Worm (Caenorhabditis elegans) whole organism, young adult: ENCODE results near the gene Y50D4C.6.

Experiments used
- C06A6.2 ChIP-seq: fragments of 200-800 bp; sonication (Bioruptor generic); conservative IDR thresholded peaks from 2 replicates; pipeline ENCODE4 v1.3.6; 2022; ENCODE audit warnings: missing genetic modification characterization, missing compliant biosample characterization
- C17E4.6 ChIP-seq: fragments of 200-800 bp; sonication (Bioruptor generic); IDR thresholded peaks from 2 replicates; pipeline ENCODE4 v1.3.6; 2022; ENCODE audit warnings: missing genetic modification reagents, missing genetic modification characterization, missing compliant biosample characterization
- F22D6.2 ChIP-seq: sonication (generic microtip); optimal IDR thresholded peaks from 2 replicates; lab custom pipeline; 2016; ENCODE audit warnings: mild to moderate bottlenecking, missing genetic modification characterization, missing compliant biosample characterization
- F37B4.10 ChIP-seq: fragments of 200-800 bp; sonication (Bioruptor generic); IDR thresholded peaks from 2 replicates; pipeline ENCODE4 v1.3.6; 2022; ENCODE audit warnings: missing genetic modification characterization, missing compliant biosample characterization
- F55B11.4 ChIP-seq: sonication (generic microtip); optimal IDR thresholded peaks from 2 replicates; lab custom pipeline; 2016; ENCODE audit warnings: missing compliant biosample characterization, missing genetic modification characterization, borderline replicate concordance; ENCODE audit not compliant: insufficient read depth
- K12H6.12 ChIP-seq: fragments of 200-800 bp; sonication (Bioruptor generic); optimal IDR thresholded peaks from 2 replicates; lab custom pipeline; 2018; ENCODE audit warnings: mild to moderate bottlenecking, missing genetic modification characterization, missing compliant biosample characterization
- Y53F4B.3 ChIP-seq: fragments of 200-800 bp; sonication (Bioruptor generic); IDR thresholded peaks from 2 replicates; pipeline ENCODE4 v1.3.6; 2022; ENCODE audit warnings: missing genetic modification reagents, missing genetic modification characterization, missing compliant biosample characterization
- Y95B8A.8 ChIP-seq: fragments of 200-800 bp; sonication (Bioruptor generic); IDR thresholded peaks from 2 replicates; pipeline ENCODE4 v1.3.6; 2022; ENCODE audit warnings: missing genetic modification reagents, missing genetic modification characterization, missing compliant biosample characterization
- aptf-2 ChIP-seq: fragments of 200-800 bp; sonication (Bioruptor generic); conservative IDR thresholded peaks from 2 replicates; pipeline ENCODE4 v1.3.6; 2022; ENCODE audit warnings: missing genetic modification reagents, missing genetic modification characterization, missing compliant biosample characterization
- attf-5 ChIP-seq: fragments of 200-800 bp; sonication (Bioruptor generic); optimal IDR thresholded peaks from 2 replicates; lab custom pipeline; 2018; ENCODE audit warnings: mild to moderate bottlenecking, missing genetic modification characterization, missing compliant biosample characterization
- bed-2 ChIP-seq: fragments of 200-800 bp; sonication (Bioruptor generic); IDR thresholded peaks from 2 replicates; pipeline ENCODE4 v1.3.6; 2022; ENCODE audit warnings: missing genetic modification reagents, missing genetic modification characterization, missing compliant biosample characterization
- cebp-1 ChIP-seq, 2 experiments: fragments of 200-800 bp in 1 of 2; sonication (Bioruptor generic) in 1 of 2; sonication (generic microtip) in 1 of 2; IDR thresholded peaks in 1 of 2; optimal IDR thresholded peaks in 1 of 2; 2 replicates each; pipeline versions ENCODE4 v1.3.6 to Lab custom; 2017 to 2022; ENCODE audit warnings: missing compliant biosample characterization in 2 of 2, missing genetic modification characterization in 2 of 2, mild to moderate bottlenecking in 1 of 2, missing genetic modification reagents in 1 of 2, moderate library complexity in 1 of 2
- cebp-2 ChIP-seq: fragments of 200-800 bp; sonication (Bioruptor generic); IDR thresholded peaks from 2 replicates; pipeline ENCODE4 v1.3.6; 2022; ENCODE audit warnings: missing genetic modification characterization, missing compliant biosample characterization
- ceh-27 ChIP-seq: fragments of 200-800 bp; sonication (Bioruptor generic); optimal IDR thresholded peaks from 2 replicates; lab custom pipeline; 2018; ENCODE audit warnings: mild to moderate bottlenecking, missing genetic modification characterization, moderate library complexity, missing compliant biosample characterization
- ceh-58 ChIP-seq: fragments of 200-800 bp; sonication (Bioruptor generic); IDR thresholded peaks from 2 replicates; pipeline ENCODE4 v1.3.6; 2022; ENCODE audit warnings: missing genetic modification characterization, missing compliant biosample characterization
- ceh-79 ChIP-seq: sonication (generic microtip); optimal IDR thresholded peaks from 2 replicates; lab custom pipeline; 2017; ENCODE audit warnings: mild to moderate bottlenecking, missing genetic modification characterization, missing compliant biosample characterization
- die-1 ChIP-seq: sonication (generic microtip); optimal IDR thresholded peaks from 2 replicates; lab custom pipeline; 2016; ENCODE audit warnings: missing genotype, mild to moderate bottlenecking, missing genetic modification characterization, missing compliant biosample characterization
- egl-18 ChIP-seq: fragments of 200-800 bp; sonication (Bioruptor generic); IDR thresholded peaks from 2 replicates; pipeline ENCODE4 v1.3.6; 2022; ENCODE audit warnings: missing genetic modification reagents, missing genetic modification characterization, missing compliant biosample characterization
- hlh-26 ChIP-seq: fragments of 200-800 bp; sonication (Bioruptor generic); conservative IDR thresholded peaks from 2 replicates; pipeline ENCODE4 v1.3.6; 2022; ENCODE audit warnings: missing genetic modification reagents, missing genetic modification characterization, missing compliant biosample characterization
- hmg-1.2 ChIP-seq: fragments of 200-800 bp; sonication (Bioruptor generic); IDR thresholded peaks from 2 replicates; pipeline ENCODE4 v1.3.6; 2022; ENCODE audit warnings: missing genetic modification reagents, missing genetic modification characterization, missing compliant biosample characterization
- hmg-20 ChIP-seq: fragments of 200-800 bp; sonication (Bioruptor generic); IDR thresholded peaks from 2 replicates; pipeline ENCODE4 v1.3.6; 2022; ENCODE audit warnings: missing genetic modification reagents, missing genetic modification characterization, missing compliant biosample characterization
- hrde-1 ChIP-seq: sonication (generic microtip); optimal IDR thresholded peaks from 2 replicates; lab custom pipeline; 2016; ENCODE audit warnings: missing genetic modification characterization, mild to moderate bottlenecking, missing compliant biosample characterization, moderate library complexity, missing genotype, missing genetic modification reagents, borderline replicate concordance
- lin-54 ChIP-seq: fragments of 200-800 bp; sonication (Bioruptor generic); optimal IDR thresholded peaks from 2 replicates; lab custom pipeline; 2018; ENCODE audit warnings: mild to moderate bottlenecking, missing genetic modification characterization, missing compliant biosample characterization
- lsy-27 ChIP-seq: sonication (generic microtip); optimal IDR thresholded peaks from 2 replicates; lab custom pipeline; 2017; ENCODE audit warnings: missing genetic modification characterization, mild to moderate bottlenecking, missing compliant biosample characterization, antibody characterized with exemption, missing genotype, borderline replicate concordance; ENCODE audit not compliant: insufficient read depth
- madf-3 ChIP-seq: fragments of 200-800 bp; sonication (Bioruptor generic); IDR thresholded peaks from 2 replicates; pipeline ENCODE4 v1.3.6; 2022; ENCODE audit warnings: missing genetic modification reagents, missing genetic modification characterization, missing compliant biosample characterization
- mcd-1 ChIP-seq: fragments of 200-800 bp; sonication (Bioruptor generic); IDR thresholded peaks from 2 replicates; pipeline ENCODE4 v1.3.6; 2022; ENCODE audit warnings: missing genetic modification reagents, missing genetic modification characterization, missing compliant biosample characterization
- nhr-80 ChIP-seq: sonication (generic microtip); optimal IDR thresholded peaks from 2 replicates; lab custom pipeline; 2016; ENCODE audit warnings: missing genetic modification characterization, missing compliant biosample characterization
- rcor-1 ChIP-seq: fragments of 200-800 bp; sonication (Bioruptor generic); IDR thresholded peaks from 2 replicates; pipeline ENCODE4 v1.3.6; 2022; ENCODE audit warnings: missing genetic modification reagents, missing genetic modification characterization, missing compliant biosample characterization
- somi-1 ChIP-seq: fragments of 200-800 bp; sonication (Bioruptor generic); optimal IDR thresholded peaks from 2 replicates; lab custom pipeline; 2018; ENCODE audit warnings: mild to moderate bottlenecking, missing genetic modification characterization, missing compliant biosample characterization
- tbp1 ChIP-seq: fragments of 200-800 bp; sonication (Bioruptor generic); optimal IDR thresholded peaks from 2 replicates; lab custom pipeline; 2018; ENCODE audit warnings: mild to moderate bottlenecking, missing genetic modification characterization, missing compliant biosample characterization
- tlf-1 ChIP-seq: fragments of 200-800 bp; sonication (Bioruptor generic); optimal IDR thresholded peaks from 2 replicates; lab custom pipeline; 2018; ENCODE audit warnings: mild to moderate bottlenecking, missing genetic modification characterization, missing compliant biosample characterization
- unc-62 ChIP-seq: fragments of 150-350 bp; optimal IDR thresholded peaks from 2 replicates; lab custom pipeline; 2014; ENCODE audit warnings: missing biosample characterization, missing genetic modification reagents, missing genetic modification characterization
- ztf-25 ChIP-seq: fragments of 200-800 bp; sonication (Bioruptor generic); IDR thresholded peaks from 2 replicates; pipeline ENCODE4 v1.3.6; 2022; ENCODE audit warnings: missing genetic modification reagents, missing genetic modification characterization, missing compliant biosample characterization
- ztf-26 ChIP-seq: sonication (generic microtip); optimal IDR thresholded peaks from 2 replicates; lab custom pipeline; 2017; ENCODE audit warnings: missing genetic modification characterization, missing compliant biosample characterization
- ztf-3 ChIP-seq: fragments of 200-800 bp; sonication (Bioruptor generic); optimal IDR thresholded peaks from 2 replicates; lab custom pipeline; 2018; ENCODE audit warnings: mild to moderate bottlenecking, missing genetic modification characterization, missing compliant biosample characterization

Y50D4C.6 gene

ce11 chrV:903460-903859, 46.2 kb downstream of the Y50D4C.6 start, which contains the start of gene fmo-5:
Gene fmo-5 (minus strand): TSS chrV:903665.
- peak; percentile 8 for TF ChIP-seq attf-5 (GFP tag; lab: Kevin White, UChicago)
- TF ChIP-seq somi-1 = no peak
- no peak for TF ChIP-seq aptf-2
- no peak for TF ChIP-seq cebp-2 (GFP tag; lab: Robert Waterston, UW)
- 0 out of 2 replicates have a peak, but pooled peaks have one; percentile 28 for TF ChIP-seq C06A6.2 (GFP tag; lab: Robert Waterston, UW)
- no peak for TF ChIP-seq hmg-20 (GFP tag; lab: Robert Waterston, UW)
- TF ChIP-seq Y53F4B.3 (GFP tag; lab: Robert Waterston, UW) = no peak
- 0 out of 2 replicates have a peak, but pooled peaks have one; percentile 14 for TF ChIP-seq madf-3
- TF ChIP-seq unc-62 (GFP tag; lab: Kevin White, UChicago) = no peak
- no peak for TF ChIP-seq ceh-79 (tag; lab: Kevin White, UChicago)
- TF ChIP-seq nhr-80 (tag; lab: Kevin White, UChicago) = peak; percentile 15
- no peak for TF ChIP-seq lin-54 (GFP tag; lab: Kevin White, UChicago)
- TF ChIP-seq C17E4.6 = no peak
- peak; percentile 31 for TF ChIP-seq ztf-26 (tag; lab: Kevin White, UChicago)
- peak; percentile 80 for TF ChIP-seq hmg-1.2 (GFP tag; lab: Robert Waterston, UW)
- TF ChIP-seq lsy-27 = no peak
- no peak for TF ChIP-seq cebp-1 (GFP tag; IDR thresholded peaks at IDR 0.05; lab: Robert Waterston, UW)
- TF ChIP-seq cebp-1 (tag; optimal IDR thresholded peaks at IDR 0.05; lab: Kevin White, UChicago) = peak; percentile 37
- no peak for TF ChIP-seq F55B11.4 (tag; lab: Kevin White, UChicago)
- peak; percentile 25 for TF ChIP-seq F22D6.2
- TF ChIP-seq egl-18 = no peak
- TF ChIP-seq tlf-1 (GFP tag; lab: Kevin White, UChicago) = no peak
- peak; percentile 35 for TF ChIP-seq tbp1 (GFP tag; lab: Kevin White, UChicago)
- TF ChIP-seq rcor-1 (GFP tag; lab: Robert Waterston, UW) = no peak
- TF ChIP-seq ztf-25 (GFP tag; lab: Robert Waterston, UW) = no peak
- TF ChIP-seq ceh-58 (GFP tag; lab: Robert Waterston, UW) = no peak
- TF ChIP-seq die-1 = no peak
- no peak for TF ChIP-seq hrde-1 (tag; lab: Kevin White, UChicago)
- TF ChIP-seq K12H6.12 (tag; lab: Kevin White, UChicago) = no peak
- TF ChIP-seq mcd-1 (GFP tag; lab: Robert Waterston, UW) = peak; percentile 58

ce11 chrV:899087-899486, 50.6 kb downstream of the Y50D4C.6 start, which contains the start of gene nas-32:
Gene nas-32 (minus strand): TSS chrV:899187.
- TF ChIP-seq hlh-26 (GFP tag; lab: Robert Waterston, UW) (no peak), tlf-1 (GFP tag; lab: Kevin White, UChicago) (no peak), F37B4.10 (no peak), ceh-27 (no peak), Y95B8A.8 (no peak), bed-2 (no peak), ztf-3 (no peak), C17E4.6 (no peak)
- TF ChIP-seq, all 124 proteins: peak for 0
